Worm (Caenorhabditis elegans): ENCODE results near the gene C06G3.8.

The C06G3.8 gene

DNA sequence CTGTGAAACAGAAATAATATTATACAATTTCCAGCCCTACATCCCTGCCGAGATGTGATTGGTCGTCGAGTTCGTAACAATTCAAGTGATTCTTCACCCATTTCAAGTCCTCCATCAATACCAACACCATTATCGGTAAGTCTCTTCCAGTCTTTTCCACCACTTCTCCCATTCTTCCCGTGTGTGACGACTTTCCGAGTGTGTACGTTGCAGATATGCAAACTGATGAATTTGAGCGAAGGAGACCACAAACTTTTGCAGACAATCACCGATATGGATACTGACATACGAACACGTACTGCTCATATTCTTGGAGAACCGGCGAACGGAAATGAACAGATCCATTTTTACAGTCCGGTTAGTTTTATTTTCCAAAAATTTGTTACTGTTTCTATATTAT is 19.2 kb upstream of the C06G3.8 start:
- TF ChIP-seq ces-1 (GFP tag; optimal IDR thresholded peaks at IDR 0.05) = no peak
- TF ChIP-seq nhr-85 (tag) = peak; percentile 4
- 0 out of 2 replicates have a peak, but pooled peaks have one; percentile 4 for TF ChIP-seq grh-1 (GFP tag; IDR thresholded peaks at IDR 0.05)

DNA sequence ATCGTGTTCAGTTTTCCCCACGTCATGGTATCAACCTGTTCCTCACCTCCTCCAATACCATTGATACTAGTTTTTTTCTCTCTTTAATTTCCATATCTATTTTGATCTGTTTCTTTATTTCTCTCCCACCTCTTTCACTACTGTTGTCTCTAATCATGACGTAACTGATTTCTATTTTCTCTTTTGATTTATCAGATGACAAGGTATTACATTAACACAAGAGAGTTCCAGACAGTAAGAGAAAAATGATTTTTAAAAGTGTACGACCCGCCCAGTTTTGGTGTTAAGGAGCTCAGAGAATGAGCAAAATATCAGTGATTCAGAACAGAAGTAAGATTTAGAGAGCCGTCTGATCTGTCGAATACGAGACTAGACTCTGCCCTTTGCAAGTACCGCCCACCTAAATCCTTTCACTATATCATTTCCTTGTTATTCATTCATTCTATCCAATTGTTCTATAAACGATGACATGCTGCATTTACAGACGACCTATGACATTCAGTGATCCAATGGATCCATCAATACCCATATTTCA is 17.4 kb upstream of the C06G3.8 start, which contains the start of gene nhr-105:
Gene nhr-105 (plus strand): TSS at position 485 of the 535 bp plus-strand sequence.
- TF ChIP-seq nhr-19 (GFP tag; conservative IDR thresholded peaks at IDR 0.05) (peak; percentile 86), ces-1 (GFP tag; optimal IDR thresholded peaks at IDR 0.05) (no peak), tbx-2 (tag; optimal IDR thresholded peaks at IDR 0.05) (peak; percentile 62), nhr-237 (tag; optimal IDR thresholded peaks at IDR 0.05) (peak; percentile 26), swsn-7 (tag; optimal IDR thresholded peaks at IDR 0.05) (peak; percentile 42), snpc-4 (tag; optimal IDR thresholded peaks at IDR 0.05) (no peak), pax-3 (tag; optimal IDR thresholded peaks at IDR 0.05) (peak; percentile 74), dpl-1 (GFP tag; optimal IDR thresholded peaks at IDR 0.05) (peak in 2 of 3 experiments; percentile 18 to 21), nhr-12 (tag; optimal IDR thresholded peaks at IDR 0.05) (no peak), elt-3 (tag; optimal IDR thresholded peaks at IDR 0.05) (peak in 4 of 6 experiments; percentile 23 to 71 (median 65)), irx-1 (tag; optimal IDR thresholded peaks at IDR 0.05) (no peak), tlp-1 (tag; optimal IDR thresholded peaks at IDR 0.05) (no peak), aly-2 (tag; optimal IDR thresholded peaks at IDR 0.05) (no peak), rnt-1 (tag; optimal IDR thresholded peaks at IDR 0.05) (no peak), lsy-2 (tag; optimal IDR thresholded peaks at IDR 0.05) (peak; percentile 38 to 61), dsc-1 (tag; optimal IDR thresholded peaks at IDR 0.05) (peak; percentile 82), ztf-4 (tag; optimal IDR thresholded peaks at IDR 0.05) (peak; percentile 45), snu-23 (GFP tag; optimal IDR thresholded peaks at IDR 0.05) (peak; percentile 79), nhr-71 (tag; optimal IDR thresholded peaks at IDR 0.05) (peak; percentile 88), fkh-10 (GFP tag; optimal IDR thresholded peaks at IDR 0.05) (no peak), lin-39 (tag; optimal IDR thresholded peaks at IDR 0.05) (no peak), vab-15 (tag; optimal IDR thresholded peaks at IDR 0.05) (no peak), lin-13 (GFP tag; optimal IDR thresholded peaks at IDR 0.05) (peak; percentile 39), nhr-20 (tag; optimal IDR thresholded peaks at IDR 0.05) (peak; percentile 88), grh-1 (GFP tag; IDR thresholded peaks at IDR 0.05) (peak; percentile 73), elt-2 (tag; optimal IDR thresholded peaks at IDR 0.05) (peak; percentile 70), C16A3.4 (tag; optimal IDR thresholded peaks at IDR 0.05) (no peak), lin-14 (GFP tag; optimal IDR thresholded peaks at IDR 0.05) (peak; percentile 79), xbp-1 (tag; optimal IDR thresholded peaks at IDR 0.05) (peak; percentile 9), sox-4 (tag; optimal IDR thresholded peaks at IDR 0.05) (no peak), efl-1 (optimal IDR thresholded peaks at IDR 0.05) (peak; percentile 8 to 41), efl-1 (GFP tag; optimal IDR thresholded peaks at IDR 0.05 in 1 of 2) (no peak), mep-1 (tag; optimal IDR thresholded peaks at IDR 0.05) (peak; percentile 44), nhr-85 (tag) (peak; percentile 96), ztf-11 (tag; optimal IDR thresholded peaks at IDR 0.05) (no peak), ceh-82 (tag; optimal IDR thresholded peaks at IDR 0.05) (peak in 1 of 3 experiments; percentile 11), hpl-2 (GFP tag; optimal IDR thresholded peaks at IDR 0.05) (peak; percentile 22), C34B4.2 (tag; optimal IDR thresholded peaks at IDR 0.05) (no peak), nhr-90 (tag; optimal IDR thresholded peaks at IDR 0.05; ENCODE audit: poor library complexity) (peak; percentile 71), C04F5.9 (tag; optimal IDR thresholded peaks at IDR 0.05) (no peak), lir-3 (tag; optimal IDR thresholded peaks at IDR 0.05; ENCODE audit: poor library complexity) (peak; percentile 34), mef-2 (tag; optimal IDR thresholded peaks at IDR 0.05) (no peak), fos-1 (tag; optimal IDR thresholded peaks at IDR 0.05) (peak; percentile 82), sup-37 (GFP tag; optimal IDR thresholded peaks at IDR 0.05) (peak; percentile 36), jun-1 (tag; optimal IDR thresholded peaks at IDR 0.05) (peak; percentile 28), nhr-47 (tag; optimal IDR thresholded peaks at IDR 0.05) (peak; percentile 73), egl-27 (tag; optimal IDR thresholded peaks at IDR 0.05) (no peak), skn-1 (tag; optimal IDR thresholded peaks at IDR 0.05) (peak; percentile 25), mab-9 (GFP tag; IDR thresholded peaks at IDR 0.05) (no peak), mdl-1 (tag; optimal IDR thresholded peaks at IDR 0.05) (peak in 1 of 2 experiments; percentile 6)
